Worm (Caenorhabditis elegans) whole organism, L4/young adult: ENCODE measurements around the gene catp-3.

Source experiments
- dao-5 ChIP-seq: sonication (generic microtip); optimal IDR thresholded peaks from 2 replicates; lab custom pipeline; 2016; ENCODE audit warnings: missing genotype, missing genetic modification characterization, moderate library complexity, missing compliant biosample characterization
- him-1 ChIP-seq: sonication (generic microtip); optimal IDR thresholded peaks from 2 replicates; lab custom pipeline; 2016; ENCODE audit warnings: missing genotype, missing genetic modification reagents, missing genetic modification characterization, missing compliant biosample characterization

ce11 chrV:8123384-8123783, 47.6 kb downstream of the catp-3 start, which contains the start of gene D1014.5:
- TF ChIP-seq him-1 = no peak
- TF ChIP-seq dao-5 (tag; lab: Kevin White, UChicago) = no peak
